Worm (Caenorhabditis elegans) whole organism, L4 larva: ENCODE data around the gene T03G6.7.

Experiments used
- F26F4.8 ChIP-seq: fragments of 200-800 bp; sonication (Bioruptor generic); conservative IDR thresholded peaks from 2 replicates; pipeline ENCODE4 v1.3.6; 2022; ENCODE audit warnings: missing genetic modification characterization, missing compliant biosample characterization
- F44E2.7 ChIP-seq: fragments of 200-800 bp; sonication (Bioruptor generic); IDR thresholded peaks from 2 replicates; pipeline ENCODE4 v2.1.2; 2022; ENCODE audit warnings: missing genetic modification characterization, missing compliant biosample characterization
- F49E8.2 ChIP-seq: sonication (generic microtip); optimal IDR thresholded peaks from 2 replicates; lab custom pipeline; 2016; ENCODE audit warnings: missing compliant biosample characterization, mild to moderate bottlenecking, missing genetic modification characterization, borderline replicate concordance
- Y105C5A.15 ChIP-seq: fragments of 200-800 bp; sonication (Bioruptor generic); IDR thresholded peaks from 2 replicates; pipeline ENCODE4 v1.3.6; 2022; ENCODE audit warnings: missing genetic modification characterization, missing compliant biosample characterization
- Y48G9A.11 ChIP-seq: fragments of 200-800 bp; sonication (Bioruptor generic); IDR thresholded peaks from 2 replicates; pipeline ENCODE4 v1.3.6; 2022; ENCODE audit warnings: missing genetic modification reagents, missing genetic modification characterization, missing compliant biosample characterization
- ZK337.2 ChIP-seq: fragments of 200-800 bp; sonication (Bioruptor generic); IDR thresholded peaks from 2 replicates; pipeline ENCODE4 v1.3.6; 2022; ENCODE audit warnings: missing genetic modification reagents, missing genetic modification characterization, missing compliant biosample characterization
- aha-1 ChIP-seq: fragments of 150-350 bp; peaks from one replicate; lab custom pipeline; 2014; ENCODE audit warnings: missing biosample characterization, missing genetic modification characterization
- attf-4 ChIP-seq: sonication (generic microtip); optimal IDR thresholded peaks from 3 replicates; lab custom pipeline; 2017; ENCODE audit warnings: missing biosample characterization, missing genetic modification characterization
- ceh-28 ChIP-seq: fragments of 150-350 bp; optimal IDR thresholded peaks from 2 replicates; lab custom pipeline; 2014; ENCODE audit warnings: missing biosample characterization, missing genetic modification reagents, missing genetic modification characterization
- ceh-32 ChIP-seq: sonication (generic microtip); optimal IDR thresholded peaks from 2 replicates; lab custom pipeline; 2016; ENCODE audit warnings: mild to moderate bottlenecking, missing genetic modification characterization, missing compliant biosample characterization; ENCODE audit not compliant: poor library complexity
- ceh-44 ChIP-seq: fragments of 200-800 bp; sonication (Bioruptor generic); IDR thresholded peaks from 2 replicates; pipeline ENCODE4 v1.3.6; 2022; ENCODE audit warnings: missing genetic modification reagents, missing genetic modification characterization, missing compliant biosample characterization
- ceh-62 ChIP-seq: sonication (generic microtip); optimal IDR thresholded peaks from 2 replicates; lab custom pipeline; 2017; ENCODE audit warnings: missing biosample characterization, missing genetic modification characterization
- daf-12 ChIP-seq: fragments of 150-350 bp; optimal IDR thresholded peaks from 2 replicates; lab custom pipeline; 2014; ENCODE audit warnings: missing biosample characterization, missing genetic modification reagents, missing genetic modification characterization
- daf-16 ChIP-seq, 3 experiments: sonication (generic microtip); optimal IDR thresholded peaks; 2 replicates each; lab custom pipeline; 2016 to 2017; ENCODE audit warnings: missing genetic modification characterization in 3 of 3, missing genetic modification reagents in 3 of 3, mild to moderate bottlenecking in 2 of 3, missing compliant biosample characterization in 2 of 3, missing biosample characterization in 1 of 3, moderate library complexity in 1 of 3
- daf-19 ChIP-seq: fragments of 200-800 bp; sonication (Bioruptor generic); conservative IDR thresholded peaks from 2 replicates; pipeline ENCODE4 v1.3.6; 2022; ENCODE audit warnings: missing genetic modification characterization, missing compliant biosample characterization
- daf-8 ChIP-seq: fragments of 200-800 bp; sonication (Bioruptor generic); IDR thresholded peaks from 2 replicates; pipeline ENCODE4 v1.3.6; 2022; ENCODE audit warnings: missing genetic modification characterization, missing compliant biosample characterization
- dmd-9 ChIP-seq: fragments of 200-800 bp; sonication (Bioruptor generic); IDR thresholded peaks from 2 replicates; pipeline ENCODE4 v1.3.6; 2022; ENCODE audit warnings: missing genetic modification reagents, missing genetic modification characterization, missing compliant biosample characterization
- dpl-1 ChIP-seq: fragments of 150-350 bp; optimal IDR thresholded peaks from 2 replicates; lab custom pipeline; 2014; ENCODE audit warnings: missing biosample characterization, missing genetic modification reagents, missing genetic modification characterization
- duxl-1 ChIP-seq: sonication (generic microtip); optimal IDR thresholded peaks from 2 replicates; lab custom pipeline; 2016; ENCODE audit warnings: mild to moderate bottlenecking, missing genetic modification characterization, moderate library complexity, missing compliant biosample characterization; ENCODE audit not compliant: poor library complexity
- egl-43 ChIP-seq: fragments of 200-800 bp; sonication (Bioruptor generic); IDR thresholded peaks from 2 replicates; pipeline ENCODE4 v1.3.6; 2022; ENCODE audit warnings: missing genetic modification reagents, missing genetic modification characterization, missing compliant biosample characterization
- fkh-10 ChIP-seq: fragments of 150-350 bp; optimal IDR thresholded peaks from 2 replicates; lab custom pipeline; 2014; ENCODE audit warnings: missing biosample characterization, missing genetic modification reagents, missing genetic modification characterization
- fos-1 ChIP-seq: fragments of 150-350 bp; optimal IDR thresholded peaks from 2 replicates; lab custom pipeline; 2014; ENCODE audit warnings: missing biosample characterization, missing genetic modification characterization
- gei-8 ChIP-seq: fragments of 200-800 bp; sonication (Bioruptor generic); optimal IDR thresholded peaks from 2 replicates; lab custom pipeline; 2018; ENCODE audit warnings: mild to moderate bottlenecking, missing genetic modification characterization, missing compliant biosample characterization
- hlh-11 ChIP-seq: fragments of 200-800 bp; sonication (Bioruptor generic); optimal IDR thresholded peaks from 2 replicates; lab custom pipeline; 2018; ENCODE audit warnings: mild to moderate bottlenecking, missing genetic modification characterization, missing compliant biosample characterization
- hmg-1.1 ChIP-seq: fragments of 200-800 bp; sonication (Bioruptor generic); IDR thresholded peaks from 2 replicates; pipeline ENCODE4 v1.3.6; 2022; ENCODE audit warnings: missing genetic modification reagents, missing genetic modification characterization, missing compliant biosample characterization
- jun-1 ChIP-seq: fragments of 150-350 bp; optimal IDR thresholded peaks from 2 replicates; lab custom pipeline; 2014; ENCODE audit warnings: missing biosample characterization, missing genetic modification reagents, missing genetic modification characterization
- lin-1 ChIP-seq: fragments of 200-800 bp; sonication (Bioruptor generic); IDR thresholded peaks from 2 replicates; pipeline ENCODE4 v1.3.6; 2022; ENCODE audit warnings: missing genetic modification reagents, missing genetic modification characterization, missing compliant biosample characterization
- lin-29 ChIP-seq: fragments of 200-800 bp; sonication (Bioruptor generic); IDR thresholded peaks from 2 replicates; pipeline ENCODE4 v1.3.6; 2022; ENCODE audit warnings: missing genetic modification reagents, missing genetic modification characterization, missing compliant biosample characterization
- lin-38 ChIP-seq: fragments of 200-800 bp; sonication (Bioruptor generic); IDR thresholded peaks from 2 replicates; pipeline ENCODE4 v1.3.6; 2022; ENCODE audit warnings: missing genetic modification reagents, missing genetic modification characterization, missing compliant biosample characterization
- lir-3 ChIP-seq: sonication (generic microtip); optimal IDR thresholded peaks from 2 replicates; lab custom pipeline; 2016; ENCODE audit warnings: mild to moderate bottlenecking, missing genetic modification characterization, missing compliant biosample characterization
- lsy-2 ChIP-seq, 2 experiments: fragments of 150-350 bp in 1 of 2; sonication (generic microtip) in 1 of 2; optimal IDR thresholded peaks; 2 replicates each; lab custom pipeline; 2014 to 2017; ENCODE audit warnings: missing biosample characterization in 2 of 2, missing genetic modification characterization in 2 of 2
- madf-5 ChIP-seq, 2 experiments: fragments of 200-800 bp; sonication (Bioruptor generic); IDR thresholded peaks; 2 replicates each; pipeline ENCODE4 v1.3.6; 2022; ENCODE audit warnings: missing compliant biosample characterization in 2 of 2, missing genetic modification characterization in 2 of 2
- mdl-1 ChIP-seq, 2 experiments: fragments of 150-350 bp in 1 of 2; sonication (generic microtip) in 1 of 2; optimal IDR thresholded peaks; 2 replicates each; lab custom pipeline; 2014 to 2017; ENCODE audit warnings: missing biosample characterization in 2 of 2, missing genetic modification characterization in 2 of 2
- mxl-2 ChIP-seq: fragments of 200-800 bp; sonication (Bioruptor generic); conservative IDR thresholded peaks from 2 replicates; pipeline ENCODE4 v1.3.6; 2022; ENCODE audit warnings: missing genetic modification reagents, missing genetic modification characterization, missing compliant biosample characterization
- nhr-111 ChIP-seq: fragments of 200-800 bp; sonication (Bioruptor generic); optimal IDR thresholded peaks from 2 replicates; lab custom pipeline; 2018; ENCODE audit warnings: mild to moderate bottlenecking, missing genetic modification characterization, missing compliant biosample characterization
- nhr-28 ChIP-seq: fragments of 150-350 bp; optimal IDR thresholded peaks from 2 replicates; lab custom pipeline; 2014; ENCODE audit warnings: missing biosample characterization, missing genetic modification characterization
- nhr-6 ChIP-seq: fragments of 150-350 bp; optimal IDR thresholded peaks from 2 replicates; lab custom pipeline; 2014; ENCODE audit warnings: missing biosample characterization, missing genetic modification characterization
- php-3 ChIP-seq: fragments of 200-800 bp; sonication (Bioruptor generic); IDR thresholded peaks from 2 replicates; pipeline ENCODE4 v1.3.6; 2022; ENCODE audit warnings: missing genetic modification reagents, missing genetic modification characterization, missing compliant biosample characterization
- skn-1 ChIP-seq: fragments of 150-350 bp; optimal IDR thresholded peaks from 2 replicates; lab custom pipeline; 2014; ENCODE audit warnings: missing biosample characterization, missing genetic modification characterization
- tag-97 ChIP-seq: fragments of 200-800 bp; sonication (Bioruptor generic); IDR thresholded peaks from 2 replicates; pipeline ENCODE4 v1.3.6; 2022; ENCODE audit warnings: missing genetic modification characterization, missing compliant biosample characterization
- tra-1 ChIP-seq: fragments of 200-800 bp; sonication (Bioruptor generic); IDR thresholded peaks from 2 replicates; pipeline ENCODE4 v1.3.6; 2022; ENCODE audit warnings: missing genetic modification reagents, missing genetic modification characterization, missing compliant biosample characterization
- unc-130 ChIP-seq: sonication (generic microtip); optimal IDR thresholded peaks from 2 replicates; lab custom pipeline; 2016; ENCODE audit warnings: missing genetic modification reagents, missing genetic modification characterization, missing compliant biosample characterization
- unc-39 ChIP-seq: sonication (generic microtip); optimal IDR thresholded peaks from 2 replicates; lab custom pipeline; 2017; ENCODE audit warnings: missing biosample characterization, missing genetic modification characterization
- unc-62 ChIP-seq, 3 experiments: fragments of 150-350 bp in 1 of 3; sonication (generic microtip); optimal IDR thresholded peaks in 2 of 3; peaks in 1 of 3; 1 replicate in 1 of 3; 2 replicates in 2 of 3; lab custom pipeline; 2014 to 2017; ENCODE audit warnings: missing biosample characterization in 3 of 3, missing genetic modification characterization in 3 of 3, missing genetic modification reagents in 3 of 3, missing genotype in 1 of 3
- zag-1 ChIP-seq: fragments of 150-350 bp; optimal IDR thresholded peaks from 2 replicates; lab custom pipeline; 2014; ENCODE audit warnings: missing biosample characterization, missing genetic modification characterization
- zfp-2 ChIP-seq: sonication (generic microtip); optimal IDR thresholded peaks from 2 replicates; lab custom pipeline; 2016; ENCODE audit warnings: mild to moderate bottlenecking, missing genetic modification characterization, missing compliant biosample characterization
- zfp-3 ChIP-seq: fragments of 200-800 bp; sonication (Bioruptor generic); conservative IDR thresholded peaks from 2 replicates; pipeline ENCODE4 v1.3.6; 2022; ENCODE audit warnings: missing genetic modification reagents, missing genetic modification characterization, missing compliant biosample characterization
- zip-11 ChIP-seq: fragments of 200-800 bp; sonication (Bioruptor generic); IDR thresholded peaks from 2 replicates; pipeline ENCODE4 v1.3.6; 2022; ENCODE audit warnings: missing genetic modification characterization, missing compliant biosample characterization
- zip-2 ChIP-seq: fragments of 150-350 bp; optimal IDR thresholded peaks from 2 replicates; lab custom pipeline; 2014; ENCODE audit warnings: missing biosample characterization, missing genetic modification characterization
- ztf-11 ChIP-seq: fragments of 150-350 bp; optimal IDR thresholded peaks from 2 replicates; lab custom pipeline; 2014; ENCODE audit warnings: missing biosample characterization, missing genetic modification characterization

The T03G6.7 gene

ce11 chrX:2549322-2549721 lies 44.5 kb upstream of the T03G6.7 start (continued):
- no peak; the same call in 1 of the 2 replicates for TF ChIP-seq lin-29 (GFP tag; lab: Robert Waterston, UW)
- no peak for TF ChIP-seq daf-8 (GFP tag; lab: Robert Waterston, UW)
- TF ChIP-seq mxl-2 (GFP tag; lab: Robert Waterston, UW) = 0 out of 2 replicates have a peak, but pooled peaks have one; percentile 30
- TF ChIP-seq jun-1 = peak; percentile 58
- TF ChIP-seq F26F4.8 = peak; percentile 77; the same call in 1 of the 2 replicates
- TF ChIP-seq zag-1 = no peak
- peak; percentile 79 for TF ChIP-seq daf-19 (GFP tag; lab: Robert Waterston, UW)
- peak; percentile 94 for TF ChIP-seq hmg-1.1 (GFP tag; lab: Robert Waterston, UW)
- 0 out of 2 replicates have a peak, but pooled peaks have one; percentile 44 for TF ChIP-seq ceh-44 (GFP tag; lab: Robert Waterston, UW)
- TF ChIP-seq ZK337.2 (GFP tag; lab: Robert Waterston, UW) = peak; percentile 51; the same call in 1 of the 2 replicates
- TF ChIP-seq lin-38 (GFP tag; lab: Robert Waterston, UW) = peak; percentile 69
- TF ChIP-seq lsy-2 (tag; optimal IDR thresholded peaks at IDR 0.05; lab: Kevin White, UChicago) = peak in 1 of 2 experiments; percentile 65
- peak; percentile 58 to 91 for TF ChIP-seq daf-16 (GFP tag; optimal IDR thresholded peaks at IDR 0.05; lab: Kevin White, UChicago)
- TF ChIP-seq daf-16 (tag; optimal IDR thresholded peaks at IDR 0.05; lab: Kevin White, UChicago) = peak; percentile 85
- no peak for TF ChIP-seq unc-39 (tag; lab: Kevin White, UChicago)
- peak; percentile 91 for TF ChIP-seq lin-1 (GFP tag; lab: Robert Waterston, UW)
- peak; percentile 84; the same call in 1 of the 2 replicates for TF ChIP-seq F44E2.7 (GFP tag; lab: Robert Waterston, UW)
- no peak for TF ChIP-seq ceh-28 (tag; lab: Kevin White, UChicago)
- TF ChIP-seq gei-8 (GFP tag; lab: Kevin White, UChicago) = peak; percentile 75
- peak in 1 of 2 experiments; percentile 23 for TF ChIP-seq mdl-1 (tag; optimal IDR thresholded peaks at IDR 0.05; lab: Kevin White, UChicago)
- peak; percentile 57 for TF ChIP-seq zip-2 (tag; lab: Kevin White, UChicago)
- peak; percentile 46; the same call in 1 of the 2 replicates for TF ChIP-seq Y105C5A.15 (GFP tag; lab: Robert Waterston, UW)
- TF ChIP-seq hlh-11 (tag; lab: Kevin White, UChicago) = peak; percentile 75
- no peak for TF ChIP-seq fos-1 (tag; lab: Kevin White, UChicago)
- TF ChIP-seq unc-130 (GFP tag; lab: Kevin White, UChicago) = peak; percentile 46
- peak; percentile 92 for TF ChIP-seq egl-43 (GFP tag; lab: Robert Waterston, UW)
- 0 out of 2 replicates have a peak, but pooled peaks have one; percentile 52 for TF ChIP-seq zfp-3 (GFP tag; lab: Robert Waterston, UW)
- 0 out of 2 replicates have a peak, but pooled peaks have one; percentile 50 for TF ChIP-seq dmd-9
- peak; percentile 11 for TF ChIP-seq nhr-111 (GFP tag; lab: Kevin White, UChicago)
- peak; percentile 64 for TF ChIP-seq nhr-6 (tag; lab: Kevin White, UChicago)
- no peak for TF ChIP-seq tra-1
- TF ChIP-seq ztf-11 (tag; lab: Kevin White, UChicago) = no peak
- no peak for TF ChIP-seq ceh-62 (tag; lab: Kevin White, UChicago)
- peak; percentile 68 to 91; a peak in 2 of 4 replicates for TF ChIP-seq madf-5 (GFP tag; IDR thresholded peaks at IDR 0.05; lab: Robert Waterston, UW)
- peak; percentile 77 for TF ChIP-seq Y48G9A.11 (GFP tag; lab: Robert Waterston, UW)
- TF ChIP-seq zfp-2 (tag; lab: Kevin White, UChicago) = peak; percentile 26
- peak; percentile 6 for TF ChIP-seq dpl-1
- peak; percentile 34 for TF ChIP-seq duxl-1 (tag; lab: Kevin White, UChicago)
- no peak for TF ChIP-seq skn-1 (tag; lab: Kevin White, UChicago)
- no peak for TF ChIP-seq daf-12 (tag; lab: Kevin White, UChicago)
- peak; percentile 92 for TF ChIP-seq aha-1 (tag; lab: Kevin White, UChicago)
- TF ChIP-seq F49E8.2 = peak; percentile 41
- peak; percentile 64 for TF ChIP-seq nhr-28 (tag; lab: Kevin White, UChicago)
- peak; percentile 49 for TF ChIP-seq fkh-10 (GFP tag; lab: Kevin White, UChicago)
- no peak for TF ChIP-seq tag-97
- 0 out of 2 replicates have a peak, but pooled peaks have one; percentile 64 for TF ChIP-seq zip-11 (GFP tag; lab: Robert Waterston, UW)
- peak; percentile 74 for TF ChIP-seq lir-3
- no peak for TF ChIP-seq attf-4 (tag; lab: Kevin White, UChicago)
- peak in 1 of 2 experiments; percentile 85 for TF ChIP-seq unc-62 (GFP tag; optimal IDR thresholded peaks at IDR 0.05 in 1 of 2; lab: Kevin White, UChicago)
- no peak for TF ChIP-seq unc-62 (tag; optimal IDR thresholded peaks at IDR 0.05; lab: Kevin White, UChicago)
- TF ChIP-seq ceh-32 (tag; lab: Kevin White, UChicago) = peak; percentile 68
- peak; percentile 18; the same call in 1 of the 2 replicates for TF ChIP-seq php-3 (GFP tag; lab: Robert Waterston, UW)
